Fruit fly (Drosophila melanogaster): ENCODE data around the gene CG32815.

CG32815 gene

dm6 chrX:935049-935900 is 3.0 kb downstream of the CG32815 start, which contains the start of gene TRAM (continued):
- TF ChIP-seq CG6272 (GFP tag; IDR thresholded peaks at IDR 0.05) (peak; percentile 98), CG1603 (tag; optimal IDR thresholded peaks at IDR 0.05) (peak; percentile 97), CG12104 (GFP tag; optimal IDR thresholded peaks at IDR 0.05) (peak; percentile 94), sens (GFP tag) (peak; percentile 99), HmgZ (tag; optimal IDR thresholded peaks at IDR 0.05) (peak; percentile 99), slou (GFP tag; optimal IDR thresholded peaks at IDR 0.05) (peak; percentile 90), CG11456 (GFP tag; IDR thresholded peaks at IDR 0.05) (peak; percentile 99), hkb (optimal IDR thresholded peaks at IDR 0.05) (no peak), hkb (GFP tag; IDR thresholded peaks at IDR 0.05) (peak; percentile 99), CG7556 (GFP tag; optimal IDR thresholded peaks at IDR 0.05) (peak; percentile 98), tna (GFP tag; IDR thresholded peaks at IDR 0.05; ENCODE audit: partially characterized antibody) (peak; percentile 68), gro (GFP tag; optimal IDR thresholded peaks at IDR 0.05) (peak; percentile 98), CG10565 (GFP tag; optimal IDR thresholded peaks at IDR 0.05) (peak; percentile 89), CG17612 (GFP tag; IDR thresholded peaks at IDR 0.05) (peak; percentile 97), kah (GFP tag; optimal IDR thresholded peaks at IDR 0.05) (peak; percentile 94), Oli (tag; optimal IDR thresholded peaks at IDR 0.05) (peak; percentile 98), disco-r (GFP tag; optimal IDR thresholded peaks at IDR 0.05) (peak; percentile 97), Ptx1 (GFP tag; IDR thresholded peaks at IDR 0.05) (peak; percentile 99), mam (GFP tag; optimal IDR thresholded peaks at IDR 0.05) (peak; percentile 99), Dad (GFP tag; optimal IDR thresholded peaks at IDR 0.05) (peak; percentile 98), CG9876 (GFP tag; optimal IDR thresholded peaks at IDR 0.05) (peak; percentile 98), dati (GFP tag; IDR thresholded peaks at IDR 0.05) (peak; percentile 98), ro (GFP tag; IDR thresholded peaks at IDR 0.05) (peak; percentile 98), CG32772 (GFP tag; IDR thresholded peaks at IDR 0.05) (peak; percentile 99), CG31388 (GFP tag; optimal IDR thresholded peaks at IDR 0.05) (peak; percentile 91), chn (GFP tag; optimal IDR thresholded peaks at IDR 0.05) (peak; percentile 99), CG10543 (GFP tag; optimal IDR thresholded peaks at IDR 0.05) (peak; percentile 99), CG17912 (GFP tag; optimal IDR thresholded peaks at IDR 0.05) (peak; percentile 94), mirr (GFP tag; optimal IDR thresholded peaks at IDR 0.05) (peak; percentile 99), Adf1 (GFP tag; IDR thresholded peaks at IDR 0.05) (peak; percentile 99), zen (tag; optimal IDR thresholded peaks at IDR 0.05) (peak; percentile 95), sima (GFP tag; optimal IDR thresholded peaks at IDR 0.05) (peak; percentile 95), Asciz (GFP tag; optimal IDR thresholded peaks at IDR 0.05) (peak; percentile 94), CG3995 (GFP tag; optimal IDR thresholded peaks at IDR 0.05) (peak; percentile 89), hth (optimal IDR thresholded peaks at IDR 0.05) (no peak), maf-S (GFP tag; optimal IDR thresholded peaks at IDR 0.05) (peak; percentile 97), Hmx (GFP tag; optimal IDR thresholded peaks at IDR 0.05) (peak; percentile 85), CG6683 (GFP tag; optimal IDR thresholded peaks at IDR 0.05) (peak; percentile 95), CG2678 (tag; optimal IDR thresholded peaks at IDR 0.05) (peak; percentile 98), CG9932 (GFP tag; IDR thresholded peaks at IDR 0.05) (peak; percentile 99), dan (GFP tag; IDR thresholded peaks at IDR 0.05) (peak; percentile 96), Lhr (GFP tag; optimal IDR thresholded peaks at IDR 0.05) (peak; percentile 98), Hey (tag; optimal IDR thresholded peaks at IDR 0.05) (peak; percentile 96), ham (GFP tag; IDR thresholded peaks at IDR 0.05) (peak; percentile 98), CG12219 (GFP tag; optimal IDR thresholded peaks at IDR 0.05) (peak; percentile 97), Lim3 (GFP tag; IDR thresholded peaks at IDR 0.05) (peak; percentile 94), CG1832 (GFP tag; optimal IDR thresholded peaks at IDR 0.05) (peak; percentile 92), exex (tag; optimal IDR thresholded peaks at IDR 0.05) (peak; percentile 84), CG12155 (GFP tag; optimal IDR thresholded peaks at IDR 0.05) (peak; percentile 97), CG6254 (GFP tag; optimal IDR thresholded peaks at IDR 0.05) (peak; percentile 94)
